Worm (Caenorhabditis elegans) whole organism, mixed stage, embryonic: ENCODE data around the gene fkh-9.
A peak's percentile ranks its signal among the peaks of the same experiment; 100 is the strongest.

ENCODE experiments used
- M03D4.4 ChIP-seq: sonication (generic microtip); optimal IDR thresholded peaks from 2 replicates; lab custom pipeline; 2017; ENCODE audit warnings: mild to moderate bottlenecking, missing genetic modification characterization, missing compliant biosample characterization
- blmp-1 ChIP-seq: fragments of 150-350 bp; optimal IDR thresholded peaks from 2 replicates; lab custom pipeline; 2014; ENCODE audit warnings: missing biosample characterization, missing genetic modification characterization
- ceh-39 ChIP-seq: fragments of 150-350 bp; optimal IDR thresholded peaks from 2 replicates; lab custom pipeline; 2014; ENCODE audit warnings: missing biosample characterization, missing genetic modification characterization
- ceh-43 ChIP-seq: fragments of 200-800 bp; sonication (Bioruptor generic); optimal IDR thresholded peaks from 2 replicates; lab custom pipeline; 2018; ENCODE audit warnings: mild to moderate bottlenecking, missing genetic modification characterization, moderate library complexity, missing compliant biosample characterization
- ceh-83 ChIP-seq: fragments of 200-800 bp; sonication (Bioruptor generic); optimal IDR thresholded peaks from 2 replicates; lab custom pipeline; 2018; ENCODE audit warnings: mild to moderate bottlenecking, missing genetic modification characterization, missing compliant biosample characterization
- ces-1 ChIP-seq: fragments of 150-350 bp; optimal IDR thresholded peaks from 2 replicates; lab custom pipeline; 2014; ENCODE audit warnings: missing biosample characterization, missing genetic modification reagents, missing genetic modification characterization
- cnd-1 ChIP-seq: fragments of 200-800 bp; sonication (Bioruptor generic); optimal IDR thresholded peaks from 2 replicates; lab custom pipeline; 2018; ENCODE audit warnings: mild to moderate bottlenecking, missing genetic modification characterization, missing compliant biosample characterization
- drap-1 ChIP-seq: fragments of 200-800 bp; sonication (Bioruptor generic); optimal IDR thresholded peaks from 3 replicates; lab custom pipeline; 2018; ENCODE audit warnings: mild to moderate bottlenecking, missing genetic modification characterization, missing compliant biosample characterization
- elt-1 ChIP-seq: sonication (generic microtip); optimal IDR thresholded peaks from 2 replicates; lab custom pipeline; 2017; ENCODE audit warnings: missing genetic modification characterization, mild to moderate bottlenecking, missing compliant biosample characterization, antibody characterized with exemption, moderate library complexity, borderline replicate concordance; ENCODE audit not compliant: insufficient read depth
- elt-3 ChIP-seq: fragments of 150-350 bp; optimal IDR thresholded peaks from 2 replicates; lab custom pipeline; 2014; ENCODE audit warnings: missing biosample characterization, missing genetic modification characterization
- flh-1 ChIP-seq: fragments of 200-800 bp; sonication (Bioruptor generic); optimal IDR thresholded peaks from 2 replicates; lab custom pipeline; 2018; ENCODE audit warnings: mild to moderate bottlenecking, missing genetic modification characterization, moderate library complexity, missing compliant biosample characterization
- ham-2 ChIP-seq: fragments of 200-800 bp; sonication (Bioruptor generic); optimal IDR thresholded peaks from 2 replicates; lab custom pipeline; 2018; ENCODE audit warnings: mild to moderate bottlenecking, missing genetic modification characterization, missing compliant biosample characterization
- hlh-1 ChIP-seq: fragments of 150-350 bp; optimal IDR thresholded peaks from 2 replicates; lab custom pipeline; 2014; ENCODE audit warnings: missing biosample characterization, missing genetic modification reagents, missing genetic modification characterization
- lin-13 ChIP-seq: fragments of 150-350 bp; optimal IDR thresholded peaks from 2 replicates; lab custom pipeline; 2014; ENCODE audit warnings: missing biosample characterization, missing genetic modification characterization
- lsy-2 ChIP-seq: fragments of 150-350 bp; optimal IDR thresholded peaks from 2 replicates; lab custom pipeline; 2014; ENCODE audit warnings: missing biosample characterization, missing genetic modification characterization
- mab-5 ChIP-seq: fragments of 150-350 bp; optimal IDR thresholded peaks from 2 replicates; lab custom pipeline; 2014; ENCODE audit warnings: missing biosample characterization, missing genetic modification characterization
- mep-1 ChIP-seq: fragments of 150-350 bp; optimal IDR thresholded peaks from 2 replicates; lab custom pipeline; 2017; ENCODE audit warnings: missing biosample characterization, missing genetic modification reagents, missing genetic modification characterization, inconsistent platforms
- mls-2 ChIP-seq: sonication (generic microtip); optimal IDR thresholded peaks from 2 replicates; lab custom pipeline; 2016; ENCODE audit warnings: mild to moderate bottlenecking, missing genetic modification characterization, moderate library complexity, missing compliant biosample characterization
- nhr-12 ChIP-seq: fragments of 150-350 bp; optimal IDR thresholded peaks from 2 replicates; lab custom pipeline; 2014; ENCODE audit warnings: missing biosample characterization, missing genetic modification characterization
- nhr-2 ChIP-seq: fragments of 150-350 bp; optimal IDR thresholded peaks from 2 replicates; lab custom pipeline; 2014; ENCODE audit warnings: missing biosample characterization, missing genetic modification characterization
- nhr-237 ChIP-seq: fragments of 150-350 bp; optimal IDR thresholded peaks from 2 replicates; lab custom pipeline; 2014; ENCODE audit warnings: missing biosample characterization, missing genetic modification characterization
- nhr-76 ChIP-seq: sonication (generic microtip); optimal IDR thresholded peaks from 2 replicates; lab custom pipeline; 2017; ENCODE audit warnings: missing biosample characterization, missing genetic modification characterization
- pha-4 ChIP-seq: fragments of 150-350 bp; optimal IDR thresholded peaks from 2 replicates; lab custom pipeline; 2018; ENCODE audit warnings: missing biosample characterization, missing genetic modification reagents, missing genetic modification characterization
- sem-2 ChIP-seq: fragments of 200-800 bp; sonication (Bioruptor generic); optimal IDR thresholded peaks from 2 replicates; lab custom pipeline; 2018; ENCODE audit warnings: mild to moderate bottlenecking, missing genetic modification characterization, missing compliant biosample characterization
- snpc-4 ChIP-seq: fragments of 150-350 bp; optimal IDR thresholded peaks from 2 replicates; lab custom pipeline; 2014; ENCODE audit warnings: missing biosample characterization, missing genetic modification characterization
- sptf-1 ChIP-seq: sonication (generic microtip); optimal IDR thresholded peaks from 2 replicates; lab custom pipeline; 2017; ENCODE audit warnings: mild to moderate bottlenecking, missing genetic modification characterization, moderate library complexity, missing compliant biosample characterization
- tbx-8 ChIP-seq: fragments of 200-800 bp; sonication (Bioruptor generic); optimal IDR thresholded peaks from 2 replicates; lab custom pipeline; 2018; ENCODE audit warnings: mild to moderate bottlenecking, missing genetic modification characterization, moderate library complexity, missing compliant biosample characterization
- unc-120 ChIP-seq: sonication (generic microtip); optimal IDR thresholded peaks from 2 replicates; lab custom pipeline; 2017; ENCODE audit warnings: missing genetic modification characterization, missing compliant biosample characterization; ENCODE audit not compliant: poor library complexity, severe bottlenecking
- unc-39 ChIP-seq: fragments of 150-350 bp; optimal IDR thresholded peaks from 2 replicates; lab custom pipeline; 2014; ENCODE audit warnings: missing biosample characterization, missing genetic modification characterization
- unc-62 ChIP-seq: fragments of 150-350 bp; optimal IDR thresholded peaks from 2 replicates; lab custom pipeline; 2014; ENCODE audit warnings: missing biosample characterization, missing genetic modification reagents, missing genetic modification characterization
- zip-8 ChIP-seq: fragments of 150-350 bp; optimal IDR thresholded peaks from 2 replicates; lab custom pipeline; 2014; ENCODE audit warnings: missing biosample characterization, missing genetic modification characterization

Gene fkh-9

DNA sequence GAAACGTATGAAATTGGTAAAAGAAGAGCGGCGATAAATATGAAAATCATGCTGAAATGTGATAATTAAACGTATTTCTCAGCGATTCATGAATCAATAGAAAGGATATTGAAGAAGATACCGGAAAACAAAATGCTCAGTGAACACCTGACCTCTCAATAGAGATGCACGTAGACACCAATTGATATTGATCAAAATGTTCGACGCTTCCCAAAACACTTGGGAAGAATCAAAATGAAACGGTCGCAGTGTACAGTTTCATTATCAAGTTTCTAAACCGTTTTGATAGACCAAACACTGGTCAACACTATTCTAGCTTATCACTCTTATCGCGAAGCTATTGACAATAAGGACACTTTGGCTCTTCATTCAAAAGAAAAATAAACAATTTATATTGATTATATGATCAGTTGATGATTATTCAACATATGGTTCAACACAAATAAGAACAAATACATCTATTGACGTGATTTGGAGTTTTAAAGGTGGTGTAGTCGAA, 15.7 kb upstream of the fkh-9 start, which contains the start of gene ttr-48:
ttr-48 (minus strand) TSS at position 51 of the 499 bp plus-strand sequence.
- no peak for TF ChIP-seq sem-2 (GFP tag; lab: Kevin White, UChicago)
- no peak for TF ChIP-seq flh-1 (GFP tag; lab: Kevin White, UChicago)
- TF ChIP-seq tbx-8 = no peak
- TF ChIP-seq cnd-1 (tag; lab: Kevin White, UChicago) = no peak
- TF ChIP-seq zip-8 (tag; lab: Kevin White, UChicago) = no peak
- TF ChIP-seq drap-1 (GFP tag; lab: Kevin White, UChicago) = no peak
- TF ChIP-seq ceh-39 = no peak
- TF ChIP-seq elt-3 (tag; lab: Kevin White, UChicago) = no peak
- no peak for TF ChIP-seq elt-1 (tag; lab: Kevin White, UChicago)
- TF ChIP-seq pha-4 = no peak
- TF ChIP-seq lin-13 (tag; lab: Kevin White, UChicago) = no peak
- TF ChIP-seq sptf-1 (tag; lab: Kevin White, UChicago) = no peak
- no peak for TF ChIP-seq ces-1 (GFP tag; lab: Kevin White, UChicago)
- TF ChIP-seq blmp-1 (tag; lab: Kevin White, UChicago) = no peak
- TF ChIP-seq nhr-76 (tag; lab: Kevin White, UChicago) = no peak
- no peak for TF ChIP-seq ceh-43 (GFP tag; lab: Kevin White, UChicago)
- TF ChIP-seq mep-1 (tag; lab: Kevin White, UChicago) = no peak
- no peak for TF ChIP-seq hlh-1 (tag; lab: Kevin White, UChicago)
- TF ChIP-seq, all 35 proteins: peak for 0

ce11 chrX:3839172-3839571, 12.4 kb upstream of the fkh-9 start:
- no peak for TF ChIP-seq ham-2 (GFP tag; lab: Kevin White, UChicago)
- TF ChIP-seq zip-8 (tag; lab: Kevin White, UChicago) = no peak
- no peak for TF ChIP-seq ces-1 (GFP tag; lab: Kevin White, UChicago)
- TF ChIP-seq unc-39 (tag; lab: Kevin White, UChicago) = no peak
- TF ChIP-seq mls-2 = no peak
- TF ChIP-seq elt-1 (tag; lab: Kevin White, UChicago) = no peak
- no peak for TF ChIP-seq nhr-2
- peak; percentile 16 for TF ChIP-seq unc-120 (tag; lab: Kevin White, UChicago)
- TF ChIP-seq mab-5 (tag; lab: Kevin White, UChicago) = no peak
- peak; percentile 93 for TF ChIP-seq hlh-1 (tag; lab: Kevin White, UChicago)

DNA sequence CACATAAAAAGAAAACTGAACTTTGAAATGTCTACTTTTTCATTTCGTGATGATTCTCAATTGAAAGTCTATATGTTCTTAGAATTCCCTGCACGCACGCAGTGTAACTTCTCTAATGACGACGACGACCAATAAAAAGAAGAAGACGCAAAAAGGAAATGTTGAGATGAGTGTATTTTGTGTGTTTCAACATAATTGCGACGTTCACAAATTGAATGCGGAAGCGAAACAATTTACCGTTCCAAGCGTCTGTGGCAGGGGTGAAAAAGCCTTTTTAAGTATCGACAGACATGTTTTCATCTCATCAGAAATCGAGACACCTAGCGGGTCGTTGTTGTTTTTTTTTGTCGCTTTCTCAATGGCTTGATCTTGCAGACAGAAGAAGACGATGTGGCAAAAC, 11.9 kb upstream of the fkh-9 start:
- TF ChIP-seq mep-1 (tag; lab: Kevin White, UChicago) (no peak), ham-2 (GFP tag; lab: Kevin White, UChicago) (no peak), nhr-237 (tag; lab: Kevin White, UChicago) (no peak), sptf-1 (tag; lab: Kevin White, UChicago) (no peak), nhr-76 (tag; lab: Kevin White, UChicago) (no peak), mls-2 (no peak), elt-3 (tag; lab: Kevin White, UChicago) (no peak), nhr-2 (no peak), M03D4.4 (tag; lab: Kevin White, UChicago) (no peak), snpc-4 (tag; lab: Kevin White, UChicago) (no peak), unc-120 (tag; lab: Kevin White, UChicago) (no peak), pha-4 (no peak), lsy-2 (tag; lab: Kevin White, UChicago) (no peak), flh-1 (GFP tag; lab: Kevin White, UChicago) (no peak), nhr-12 (no peak), lin-13 (tag; lab: Kevin White, UChicago) (no peak), ces-1 (GFP tag; lab: Kevin White, UChicago) (no peak), ceh-83 (GFP tag; lab: Kevin White, UChicago) (no peak), unc-62 (no peak), unc-39 (tag; lab: Kevin White, UChicago) (no peak)

DNA sequence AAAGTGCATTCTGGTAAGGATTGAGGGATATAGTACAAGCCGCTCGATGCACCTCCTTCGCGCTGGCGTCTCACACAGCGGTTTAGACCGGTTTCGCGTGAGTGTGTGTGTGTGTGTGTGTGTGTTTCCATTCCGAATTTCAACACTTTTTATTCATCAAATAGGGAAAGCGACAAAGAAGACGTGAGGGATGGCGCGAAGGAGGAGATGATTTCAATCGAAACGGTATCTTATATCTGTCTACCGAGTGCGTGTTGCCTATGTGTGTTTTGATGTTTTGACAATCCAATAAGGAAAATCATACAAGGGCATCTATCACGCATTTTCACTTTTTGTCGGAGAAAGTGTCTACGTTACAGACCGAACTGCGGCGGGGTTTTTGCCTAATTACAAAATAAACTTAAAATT, 11.0 kb upstream of the fkh-9 start:
- peak; percentile 7 for TF ChIP-seq unc-62
- TF ChIP-seq pha-4 = no peak
- TF ChIP-seq mls-2 = no peak
- TF ChIP-seq elt-3 (tag; lab: Kevin White, UChicago) = no peak
- TF ChIP-seq zip-8 (tag; lab: Kevin White, UChicago) = no peak
- no peak for TF ChIP-seq sem-2 (GFP tag; lab: Kevin White, UChicago)
- peak; percentile 73 for TF ChIP-seq blmp-1 (tag; lab: Kevin White, UChicago)
- TF ChIP-seq ham-2 (GFP tag; lab: Kevin White, UChicago) = peak; percentile 16
- peak; percentile 75 for TF ChIP-seq elt-1 (tag; lab: Kevin White, UChicago)
- TF ChIP-seq drap-1 (GFP tag; lab: Kevin White, UChicago) = no peak
- no peak for TF ChIP-seq ceh-43 (GFP tag; lab: Kevin White, UChicago)
- TF ChIP-seq M03D4.4 (tag; lab: Kevin White, UChicago) = no peak
- no peak for TF ChIP-seq hlh-1 (tag; lab: Kevin White, UChicago)
- TF ChIP-seq, all 35 proteins: peak for 4
